Fruit fly (Drosophila melanogaster): ENCODE measurements around the gene CG34174.

Gene CG34174

DNA sequence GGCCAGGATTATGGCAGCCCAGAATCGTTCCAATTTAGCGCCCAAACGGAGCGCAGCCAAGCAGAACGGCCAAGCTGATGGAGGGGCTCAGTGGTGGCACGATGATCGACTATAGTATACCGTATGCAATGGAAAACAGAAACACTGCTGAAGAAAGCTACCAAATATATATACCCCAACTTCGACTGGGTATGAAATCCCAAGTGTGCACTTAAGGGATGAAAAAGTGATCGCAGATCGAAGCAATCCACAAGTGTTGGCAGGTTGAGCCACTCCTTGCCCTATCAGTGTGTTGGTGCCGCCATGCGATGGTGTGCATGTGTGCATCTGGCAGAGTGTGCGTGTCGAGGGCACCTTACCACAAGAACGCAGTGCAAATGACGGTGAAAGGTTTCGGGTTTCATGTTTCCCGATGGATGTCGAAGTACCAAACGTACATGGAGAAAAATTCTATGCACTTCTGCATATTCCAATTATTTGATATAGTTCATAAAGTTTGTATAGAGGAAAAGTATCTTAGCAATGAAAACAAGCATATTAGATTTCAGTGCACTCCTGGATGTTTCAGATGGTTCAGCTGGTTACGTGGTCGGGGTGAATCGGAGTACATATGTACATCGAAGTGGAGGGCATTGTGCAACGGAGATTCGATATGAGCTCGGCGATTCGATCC, 32.0 kb upstream of the CG34174 start:
- TF ChIP-seq woc (GFP tag; optimal IDR thresholded peaks at IDR 0.05) = peak; percentile 64
- no peak for TF ChIP-seq usp (GFP tag; optimal IDR thresholded peaks at IDR 0.05)
- peak; percentile 20 for TF ChIP-seq h (GFP tag; optimal IDR thresholded peaks at IDR 0.05)
- TF ChIP-seq Hnf4 (GFP tag; optimal IDR thresholded peaks at IDR 0.05) = peak; percentile 10
- no peak for TF ChIP-seq GATAd (GFP tag; optimal IDR thresholded peaks at IDR 0.05)
- no peak for TF ChIP-seq Myc (optimal IDR thresholded peaks at IDR 0.05)
- no peak for TF ChIP-seq dl (GFP tag; optimal IDR thresholded peaks at IDR 0.05; ENCODE audit: insufficient read depth in 1 of 2, partially characterized antibody in 2 of 2)
- no peak for TF ChIP-seq dmrt93B (GFP tag; optimal IDR thresholded peaks at IDR 0.05)
- TF ChIP-seq Sp1 (GFP tag; optimal IDR thresholded peaks at IDR 0.05) = peak; percentile 10
- TF ChIP-seq fru (GFP tag; optimal IDR thresholded peaks at IDR 0.05) = peak; percentile 59
- TF ChIP-seq Hr78 (GFP tag; optimal IDR thresholded peaks at IDR 0.05) = no peak
- peak in 1 of 2 experiments; percentile 37 for TF ChIP-seq foxo (GFP tag; optimal IDR thresholded peaks at IDR 0.05)
- TF ChIP-seq HLH106 (tag; optimal IDR thresholded peaks at IDR 0.05) = peak; percentile 34
- no peak for TF ChIP-seq Dif (GFP tag; optimal IDR thresholded peaks at IDR 0.05; ENCODE audit: partially characterized antibody)
- no peak for TF ChIP-seq jim (GFP tag; optimal IDR thresholded peaks at IDR 0.05)
- no peak for TF ChIP-seq tai (GFP tag; optimal IDR thresholded peaks at IDR 0.05)
- TF ChIP-seq br (GFP tag; optimal IDR thresholded peaks at IDR 0.05) = peak; percentile 7
- TF ChIP-seq sv (GFP tag; optimal IDR thresholded peaks at IDR 0.05) = peak; percentile 31
- TF ChIP-seq CrebA (GFP tag; optimal IDR thresholded peaks at IDR 0.05; ENCODE audit: borderline replicate concordance) = no peak
- TF ChIP-seq Jra (GFP tag; optimal IDR thresholded peaks at IDR 0.05) = no peak
- no peak for TF ChIP-seq brk (GFP tag; optimal IDR thresholded peaks at IDR 0.05)
- peak; percentile 5 for TF ChIP-seq OdsH (GFP tag; optimal IDR thresholded peaks at IDR 0.05)
- TF ChIP-seq psq (GFP tag; optimal IDR thresholded peaks at IDR 0.05) = peak; percentile 14
- no peak for TF ChIP-seq lola (GFP tag; optimal IDR thresholded peaks at IDR 0.05)
- no peak for TF ChIP-seq Abd-B (GFP tag; optimal IDR thresholded peaks at IDR 0.05)
- no peak for TF ChIP-seq Rel (GFP tag; optimal IDR thresholded peaks at IDR 0.05)
- no peak for TF ChIP-seq Rel (tag; optimal IDR thresholded peaks at IDR 0.05)
- TF ChIP-seq CG32264 (GFP tag; optimal IDR thresholded peaks at IDR 0.05) = no peak
- TF ChIP-seq pan (optimal IDR thresholded peaks at IDR 0.05) = no peak
- no peak for TF ChIP-seq Dfd (GFP tag; optimal IDR thresholded peaks at IDR 0.05)

DNA sequence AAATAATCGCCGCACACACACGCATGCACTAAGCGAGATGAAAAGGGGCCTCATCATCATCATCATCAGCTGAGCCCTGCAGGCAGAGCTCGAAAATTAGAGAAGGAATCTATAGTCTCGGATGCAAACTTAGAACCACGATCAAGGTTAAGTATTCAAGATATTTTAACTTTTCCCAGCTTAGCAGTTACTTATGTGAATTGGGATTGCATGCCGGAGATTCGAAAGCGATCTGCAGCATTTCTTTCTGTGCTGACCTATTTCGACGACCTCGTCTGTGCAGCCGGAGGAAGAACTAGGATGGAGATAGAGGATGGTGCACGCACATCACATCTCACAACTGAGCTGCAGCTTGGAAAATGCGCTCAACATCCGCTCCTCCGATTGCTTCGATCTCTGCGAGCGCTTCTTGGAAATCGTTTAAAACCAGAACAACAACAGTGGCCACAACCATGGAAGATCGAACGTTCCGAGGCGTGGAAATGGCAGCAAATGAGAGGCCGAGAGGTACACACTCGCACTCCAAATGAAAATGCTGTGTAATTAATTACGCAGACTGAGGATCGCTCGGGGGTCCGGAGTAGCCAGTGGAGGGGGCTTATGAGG, 31.2 kb upstream of the CG34174 start:
- TF ChIP-seq Rel (GFP tag; optimal IDR thresholded peaks at IDR 0.05) (no peak), Rel (tag; optimal IDR thresholded peaks at IDR 0.05) (no peak), Sp1 (GFP tag; optimal IDR thresholded peaks at IDR 0.05) (no peak), GATAd (GFP tag; optimal IDR thresholded peaks at IDR 0.05) (no peak), HLH106 (tag; optimal IDR thresholded peaks at IDR 0.05) (no peak), Mio (GFP tag; optimal IDR thresholded peaks at IDR 0.05) (no peak), lola (GFP tag; optimal IDR thresholded peaks at IDR 0.05) (no peak), tai (GFP tag; optimal IDR thresholded peaks at IDR 0.05) (no peak), rgr (GFP tag; optimal IDR thresholded peaks at IDR 0.05) (no peak), CG32264 (GFP tag; optimal IDR thresholded peaks at IDR 0.05) (no peak), N (GFP tag; optimal IDR thresholded peaks at IDR 0.05) (no peak), ey (GFP tag; optimal IDR thresholded peaks at IDR 0.05) (no peak), br (GFP tag; optimal IDR thresholded peaks at IDR 0.05) (no peak), usp (GFP tag; optimal IDR thresholded peaks at IDR 0.05) (no peak), Myc (optimal IDR thresholded peaks at IDR 0.05) (no peak), Abd-B (GFP tag; optimal IDR thresholded peaks at IDR 0.05) (no peak)

DNA sequence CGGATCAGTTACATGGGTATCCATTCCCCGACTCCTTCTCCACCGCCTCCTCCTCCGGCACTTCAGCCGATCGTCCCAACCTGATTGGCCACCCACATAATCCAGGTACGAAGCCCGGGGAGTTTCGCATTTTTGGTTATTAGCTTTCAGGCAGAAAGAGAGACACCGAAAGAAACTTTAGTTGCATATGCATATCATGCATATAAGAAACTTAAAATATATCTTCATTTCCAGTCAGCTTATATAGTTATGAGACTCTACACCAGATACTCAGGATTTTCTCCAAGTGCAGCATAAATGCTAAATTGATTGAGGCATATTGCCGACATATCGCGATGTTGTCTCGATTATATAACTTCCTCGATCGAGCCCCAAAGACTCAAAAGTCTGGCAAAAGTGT, 29.9 kb upstream of the CG34174 start:
- TF ChIP-seq tai (GFP tag; optimal IDR thresholded peaks at IDR 0.05) (no peak), N (GFP tag; optimal IDR thresholded peaks at IDR 0.05) (no peak), sv (GFP tag; optimal IDR thresholded peaks at IDR 0.05) (no peak), dl (GFP tag; optimal IDR thresholded peaks at IDR 0.05; ENCODE audit: insufficient read depth in 1 of 2, partially characterized antibody in 2 of 2) (no peak), sage (GFP tag; optimal IDR thresholded peaks at IDR 0.05) (no peak), pan (optimal IDR thresholded peaks at IDR 0.05) (no peak), Sp1 (GFP tag; optimal IDR thresholded peaks at IDR 0.05) (no peak), foxo (GFP tag; optimal IDR thresholded peaks at IDR 0.05) (no peak), Hnf4 (GFP tag; optimal IDR thresholded peaks at IDR 0.05) (no peak), Hr78 (GFP tag; optimal IDR thresholded peaks at IDR 0.05) (no peak), lola (GFP tag; optimal IDR thresholded peaks at IDR 0.05) (no peak), Myc (optimal IDR thresholded peaks at IDR 0.05) (no peak)
